Fruit fly (Drosophila melanogaster) whole organism, prepupa: ENCODE data around the gene Alg12.

ENCODE experiments used
- CG3032 ChIP-seq: fragments of 200-800 bp; optimal IDR thresholded peaks from 2 replicates; lab custom pipeline; 2019; ENCODE audit warnings: missing biosample characterization, mild to moderate bottlenecking, missing genetic modification characterization, moderate library complexity
- CG34406 ChIP-seq: fragments of 200-800 bp; sonication (Bioruptor generic); optimal IDR thresholded peaks from 3 replicates; lab custom pipeline; 2016; ENCODE audit warnings: missing biosample characterization, missing genetic modification characterization
- CG6854 ChIP-seq: fragments of 200-800 bp; sonication (Bioruptor generic); optimal IDR thresholded peaks from 2 replicates; lab custom pipeline; 2017; ENCODE audit warnings: missing biosample characterization, mild to moderate bottlenecking, missing genetic modification characterization
- Lpt ChIP-seq: fragments of 200-800 bp; sonication (Bioruptor generic); optimal IDR thresholded peaks from 3 replicates; lab custom pipeline; 2016; ENCODE audit warnings: missing biosample characterization, missing genetic modification characterization

dm6 chr3R:9762955-9763931, 7.0 kb downstream of the Alg12 start, which contains the start of the genes Snap24 and CG8478:
- TF ChIP-seq CG6854 (GFP tag; lab: Kevin White, UChicago) (no peak), CG34406 (GFP tag; lab: Kevin White, UChicago) (no peak), Lpt (GFP tag; lab: Kevin White, UChicago) (no peak), CG3032 (tag; lab: Kevin White, UChicago) (peak; percentile 13)
